Worm (Caenorhabditis elegans): ENCODE results near the gene F16B4.5.

ce11 chrV:1545694-1546093 is 42.5 kb upstream of the F16B4.5 start, which contains the start of gene oac-32:
- TF ChIP-seq T22C8.4 (GFP tag; IDR thresholded peaks at IDR 0.05) = no peak
- no peak for TF ChIP-seq ztf-29 (GFP tag; IDR thresholded peaks at IDR 0.05)
- no peak for TF ChIP-seq med-1 (GFP tag; optimal IDR thresholded peaks at IDR 0.05; ENCODE audit: insufficient read depth)
- TF ChIP-seq tab-1 (GFP tag; IDR thresholded peaks at IDR 0.05) = no peak
- no peak for TF ChIP-seq flt-1 (GFP tag; IDR thresholded peaks at IDR 0.05)
- no peak for TF ChIP-seq cog-1 (tag; optimal IDR thresholded peaks at IDR 0.05)

Measured in whole organism, midembryonic.